Fruit fly (Drosophila melanogaster) whole organism, embryonic: ENCODE results near the gene PIG-U.
A peak's percentile ranks its signal among the peaks of the same experiment; 100 is the strongest.

Experiments
- Blimp-1 ChIP-seq: fragments of 200-800 bp; sonication (Bioruptor generic); optimal IDR thresholded peaks from 3 replicates; lab custom pipeline; 2018; ENCODE audit warnings: missing biosample characterization, missing genetic modification characterization, mild to moderate bottlenecking, moderate library complexity, missing genetic modification reagents
- CG10267 ChIP-seq: fragments of 200-800 bp; sonication (Bioruptor generic); optimal IDR thresholded peaks from 2 replicates; lab custom pipeline; 2018; ENCODE audit warnings: missing biosample characterization, mild to moderate bottlenecking, missing genetic modification characterization, moderate library complexity
- CG11085 ChIP-seq: fragments of 200-800 bp; sonication (Bioruptor generic); IDR thresholded peaks from 2 replicates; pipeline ENCODE4 v1.3.6; 2022; ENCODE audit warnings: missing biosample characterization, missing genetic modification characterization
- CG12071 ChIP-seq: fragments of 200-800 bp; sonication (Bioruptor generic); optimal IDR thresholded peaks from 3 replicates; lab custom pipeline; 2018; ENCODE audit warnings: missing biosample characterization, mild to moderate bottlenecking, missing genetic modification characterization
- CG13424 ChIP-seq: fragments of 200-800 bp; sonication (Bioruptor generic); optimal IDR thresholded peaks from 2 replicates; lab custom pipeline; 2019; ENCODE audit warnings: missing biosample characterization, mild to moderate bottlenecking, missing genetic modification characterization, moderate library complexity
- CG15073 ChIP-seq: fragments of 200-800 bp; sonication (Bioruptor generic); optimal IDR thresholded peaks from 2 replicates; lab custom pipeline; 2016; ENCODE audit warnings: missing biosample characterization, missing genetic modification characterization
- CG15269 ChIP-seq: fragments of 200-800 bp; sonication (Bioruptor generic); optimal IDR thresholded peaks from 2 replicates; lab custom pipeline; 2018; ENCODE audit warnings: missing biosample characterization, mild to moderate bottlenecking, missing genetic modification characterization, moderate library complexity
- CG15479 ChIP-seq: fragments of 200-800 bp; sonication (Bioruptor generic); optimal IDR thresholded peaks from 3 replicates; lab custom pipeline; 2019; ENCODE audit warnings: missing biosample characterization, mild to moderate bottlenecking, missing genetic modification characterization, moderate library complexity
- CG15601 ChIP-seq: fragments of 200-800 bp; sonication (Bioruptor generic); optimal IDR thresholded peaks from 3 replicates; lab custom pipeline; 2019; ENCODE audit warnings: missing biosample characterization, mild to moderate bottlenecking, missing genetic modification characterization, moderate library complexity
- CG16813 ChIP-seq: fragments of 200-800 bp; sonication (Bioruptor generic); IDR thresholded peaks from 3 replicates; pipeline ENCODE4 v1.3.6; 2022; ENCODE audit warnings: missing biosample characterization, missing genetic modification characterization; ENCODE audit not compliant: partially characterized antibody
- CG17385 ChIP-seq: fragments of 200-800 bp; sonication (Bioruptor generic); optimal IDR thresholded peaks from 3 replicates; lab custom pipeline; 2018; ENCODE audit warnings: missing biosample characterization, mild to moderate bottlenecking, missing genetic modification characterization
- CG17829 ChIP-seq: fragments of 200-800 bp; optimal IDR thresholded peaks from 2 replicates; lab custom pipeline; 2019; ENCODE audit warnings: missing biosample characterization, mild to moderate bottlenecking, missing genetic modification characterization, moderate library complexity
- CG2889 ChIP-seq: fragments of 200-800 bp; sonication (Bioruptor generic); IDR thresholded peaks from 3 replicates; pipeline ENCODE4 v1.3.6; 2022; ENCODE audit warnings: missing biosample characterization, missing genetic modification characterization
- CG3163 ChIP-seq: fragments of 200-800 bp; sonication (Bioruptor generic); optimal IDR thresholded peaks from 3 replicates; lab custom pipeline; 2016; ENCODE audit warnings: missing biosample characterization, missing genetic modification characterization
- CG4360 ChIP-seq: fragments of 200-800 bp; sonication (Bioruptor generic); IDR thresholded peaks from 2 replicates; pipeline ENCODE4 v1.3.6; 2022; ENCODE audit warnings: missing biosample characterization, missing genetic modification characterization
- CG4404 ChIP-seq: fragments of 200-800 bp; sonication (Bioruptor generic); IDR thresholded peaks from 2 replicates; pipeline ENCODE4 v1.3.6; 2022; ENCODE audit warnings: missing biosample characterization, missing genetic modification characterization
- CG4854 ChIP-seq: fragments of 200-800 bp; sonication (Bioruptor generic); optimal IDR thresholded peaks from 2 replicates; lab custom pipeline; 2016; ENCODE audit warnings: missing biosample characterization, missing genetic modification characterization, inconsistent platforms
- CG7271 ChIP-seq: fragments of 200-800 bp; sonication (Bioruptor generic); optimal IDR thresholded peaks from 2 replicates; lab custom pipeline; 2018; ENCODE audit warnings: missing biosample characterization, mild to moderate bottlenecking, missing genetic modification characterization, moderate library complexity
- CG9727 ChIP-seq: fragments of 200-800 bp; sonication (Bioruptor generic); optimal IDR thresholded peaks from 3 replicates; lab custom pipeline; 2017; ENCODE audit warnings: missing biosample characterization, mild to moderate bottlenecking, missing genetic modification characterization
- D19A ChIP-seq: fragments of 200-800 bp; optimal IDR thresholded peaks from 3 replicates; lab custom pipeline; 2019; ENCODE audit warnings: missing biosample characterization, mild to moderate bottlenecking, missing genetic modification characterization, moderate library complexity
- Dref ChIP-seq: fragments of 200-800 bp; sonication (Bioruptor generic); IDR thresholded peaks from 2 replicates; pipeline ENCODE4 v1.3.6; 2022; ENCODE audit warnings: missing biosample characterization, missing genetic modification characterization
- Hand ChIP-seq: fragments of 200-800 bp; sonication (Bioruptor generic); optimal IDR thresholded peaks from 2 replicates; lab custom pipeline; 2017; ENCODE audit warnings: mild to moderate bottlenecking, missing biosample characterization, missing genetic modification reagents, missing genetic modification characterization
- Jarid2 ChIP-seq: fragments of 200-800 bp; sonication (Bioruptor generic); optimal IDR thresholded peaks from 3 replicates; lab custom pipeline; 2017; ENCODE audit warnings: mild to moderate bottlenecking, missing biosample characterization, missing genetic modification reagents, missing genetic modification characterization
- Lim3 ChIP-seq: fragments of 200-800 bp; sonication (Bioruptor generic); IDR thresholded peaks from 2 replicates; pipeline ENCODE4 v1.3.6; 2022; ENCODE audit warnings: missing biosample characterization, missing genetic modification characterization
- MBD-R2 ChIP-seq: fragments of 200-800 bp; sonication (Bioruptor generic); IDR thresholded peaks from 2 replicates; pipeline ENCODE4 v1.3.6; 2022; ENCODE audit warnings: missing biosample characterization, missing genetic modification characterization
- Neu2 ChIP-seq: fragments of 200-800 bp; sonication (Bioruptor generic); optimal IDR thresholded peaks from 3 replicates; lab custom pipeline; 2016; ENCODE audit warnings: missing biosample characterization, missing genetic modification characterization, borderline replicate concordance
- Oaz ChIP-seq: fragments of 200-800 bp; sonication (Bioruptor generic); IDR thresholded peaks from 2 replicates; pipeline ENCODE4 v1.3.6; 2022; ENCODE audit warnings: missing biosample characterization, missing genetic modification characterization
- Pdp1 ChIP-seq, 2 experiments: fragments of 200-800 bp; sonication (Bioruptor generic); optimal IDR thresholded peaks; 3 replicates each; lab custom pipeline; 2016; ENCODE audit warnings: missing biosample characterization in 2 of 2, missing genetic modification characterization in 2 of 2, mild to moderate bottlenecking in 1 of 2, moderate library complexity in 1 of 2
- Usf ChIP-seq: fragments of 200-800 bp; sonication (Bioruptor generic); optimal IDR thresholded peaks from 2 replicates; lab custom pipeline; 2017; ENCODE audit warnings: missing genotype, missing biosample characterization, missing genetic modification characterization
- abd-A ChIP-seq: fragments of 200-800 bp; sonication (Bioruptor generic); optimal IDR thresholded peaks from 3 replicates; lab custom pipeline; 2019; ENCODE audit warnings: missing biosample characterization, mild to moderate bottlenecking, missing genetic modification characterization, moderate library complexity
- bsh ChIP-seq, 2 experiments: fragments of 200-800 bp; sonication (Bioruptor generic); optimal IDR thresholded peaks; 2 replicates each; lab custom pipeline; 2017 to 2018; ENCODE audit warnings: mild to moderate bottlenecking in 2 of 2, missing biosample characterization in 2 of 2, missing genetic modification characterization in 2 of 2, moderate library complexity in 1 of 2
- chm ChIP-seq: fragments of 200-800 bp; sonication (Bioruptor generic); IDR thresholded peaks from 2 replicates; pipeline ENCODE4 v1.3.6; 2022; ENCODE audit warnings: missing biosample characterization, missing genetic modification characterization
- chn ChIP-seq: fragments of 200-800 bp; sonication (Bioruptor generic); optimal IDR thresholded peaks from 2 replicates; lab custom pipeline; 2016; ENCODE audit warnings: missing biosample characterization, missing genetic modification characterization
- crol ChIP-seq: fragments of 200-800 bp; sonication (Bioruptor generic); IDR thresholded peaks from 2 replicates; pipeline ENCODE4 v1.3.6; 2022; ENCODE audit warnings: missing biosample characterization, missing genetic modification characterization
- ewg ChIP-seq: fragments of 200-800 bp; sonication (Bioruptor generic); optimal IDR thresholded peaks from 3 replicates; lab custom pipeline; 2017; ENCODE audit warnings: mild to moderate bottlenecking, missing biosample characterization, missing genetic modification reagents, missing genetic modification characterization
- gcm ChIP-seq: fragments of 200-800 bp; sonication (Bioruptor generic); optimal IDR thresholded peaks from 2 replicates; lab custom pipeline; 2019; ENCODE audit warnings: missing biosample characterization, mild to moderate bottlenecking, missing genetic modification characterization, moderate library complexity
- gem ChIP-seq: fragments of 200-800 bp; sonication (Bioruptor generic); optimal IDR thresholded peaks from 2 replicates; lab custom pipeline; 2019; ENCODE audit warnings: missing biosample characterization, mild to moderate bottlenecking, missing genetic modification characterization, moderate library complexity
- kni ChIP-seq: fragments of 200-800 bp; sonication (Bioruptor generic); optimal IDR thresholded peaks from 3 replicates; lab custom pipeline; 2017; ENCODE audit warnings: mild to moderate bottlenecking, missing biosample characterization, missing genetic modification reagents, missing genetic modification characterization
- mirr ChIP-seq: fragments of 200-800 bp; sonication (Bioruptor generic); optimal IDR thresholded peaks from 3 replicates; lab custom pipeline; 2018; ENCODE audit warnings: missing biosample characterization, mild to moderate bottlenecking, missing genetic modification characterization
- onecut ChIP-seq: fragments of 200-800 bp; sonication (Bioruptor generic); IDR thresholded peaks from 2 replicates; pipeline ENCODE4 v1.3.6; 2022; ENCODE audit warnings: missing biosample characterization, missing genetic modification characterization
- pfk ChIP-seq: fragments of 200-800 bp; sonication (Bioruptor generic); optimal IDR thresholded peaks from 2 replicates; lab custom pipeline; 2018; ENCODE audit warnings: missing biosample characterization, mild to moderate bottlenecking, missing genetic modification characterization, moderate library complexity
- prd ChIP-seq, 3 experiments: fragments of >200 bp in 2 of 3; fragments of 200-800 bp in 1 of 3; sonication (Bioruptor generic) in 1 of 3; optimal IDR thresholded peaks in 2 of 3; IDR thresholded peaks in 1 of 3; 2 replicates in 2 of 3; 3 replicates in 1 of 3; pipeline versions ENCODE4 v1.3.6 to Lab custom; 2017 to 2022; ENCODE audit warnings: missing biosample characterization in 1 of 3, missing genetic modification characterization in 1 of 3
- psq ChIP-seq: fragments of 200-800 bp; sonication (Bioruptor generic); optimal IDR thresholded peaks from 2 replicates; lab custom pipeline; 2017; ENCODE audit warnings: missing biosample characterization, missing genetic modification characterization
- pzg ChIP-seq: fragments of 200-800 bp; sonication (Bioruptor generic); optimal IDR thresholded peaks from 3 replicates; lab custom pipeline; 2018; ENCODE audit warnings: missing biosample characterization, mild to moderate bottlenecking, missing genetic modification characterization, moderate library complexity
- sens ChIP-seq: fragments of 200-800 bp; sonication (Bioruptor generic); peaks from one replicate; lab custom pipeline; 2016; ENCODE audit warnings: missing biosample characterization, missing genetic modification characterization
- sima ChIP-seq: fragments of 200-800 bp; sonication (Bioruptor generic); optimal IDR thresholded peaks from 2 replicates; lab custom pipeline; 2016; ENCODE audit warnings: missing biosample characterization, missing genetic modification characterization
- stc ChIP-seq: fragments of 200-800 bp; sonication (Bioruptor generic); IDR thresholded peaks from 2 replicates; pipeline ENCODE4 v1.3.6; 2022; ENCODE audit warnings: missing biosample characterization, missing genetic modification characterization
- vvl ChIP-seq: fragments of 200-800 bp; sonication (Bioruptor generic); IDR thresholded peaks from 2 replicates; pipeline ENCODE4 v1.3.6; 2022; ENCODE audit warnings: missing biosample characterization, missing genetic modification characterization
- yki ChIP-seq: fragments of >200 bp; optimal IDR thresholded peaks from 3 replicates; lab custom pipeline; 2018

Gene PIG-U

dm6 chr2L:8543731-8544359 lies 28.9 kb downstream of the PIG-U start:
- TF ChIP-seq CG15479 (GFP tag; lab: Kevin White, UChicago) (peak; percentile 52), prd (optimal IDR thresholded peaks at IDR 0.05; lab: Kevin White, UChicago) (no peak), prd (GFP tag; IDR thresholded peaks at IDR 0.05; lab: Robert Waterston, UW) (no peak), mirr (GFP tag; lab: Kevin White, UChicago) (no peak), vvl (GFP tag; lab: Robert Waterston, UW) (peak; percentile 12; the same call in 1 of the 2 replicates), gcm (peak; percentile 63), Lim3 (GFP tag; lab: Robert Waterston, UW) (no peak), MBD-R2 (GFP tag; lab: Robert Waterston, UW) (peak; percentile 24; the same call in 1 of the 2 replicates), CG4404 (GFP tag; lab: Robert Waterston, UW) (no peak), crol (peak; percentile 87), pzg (GFP tag; lab: Kevin White, UChicago) (no peak), CG2889 (GFP tag; lab: Robert Waterston, UW) (no peak), pfk (GFP tag; lab: Kevin White, UChicago) (peak; percentile 98), Hand (no peak), CG16813 (GFP tag; lab: Robert Waterston, UW) (no peak), CG7271 (peak; percentile 22), CG15601 (peak; percentile 12), CG10267 (no peak), chm (GFP tag; lab: Robert Waterston, UW) (no peak; the same call in 1 of the 2 replicates), CG4360 (GFP tag; lab: Robert Waterston, UW) (no peak), CG13424 (tag; lab: Kevin White, UChicago) (no peak), sima (GFP tag; lab: Kevin White, UChicago) (no peak), Oaz (GFP tag; lab: Robert Waterston, UW) (no peak), abd-A (tag; lab: Kevin White, UChicago) (peak; percentile 28), CG3163 (peak; percentile 85), CG15269 (tag; lab: Kevin White, UChicago) (no peak), CG15073 (no peak), CG9727 (GFP tag; lab: Kevin White, UChicago) (no peak), Pdp1 (GFP tag; optimal IDR thresholded peaks at IDR 0.05; lab: Kevin White, UChicago) (peak in 1 of 2 experiments; percentile 38), kni (GFP tag; lab: Kevin White, UChicago) (no peak), CG11085 (GFP tag; lab: Robert Waterston, UW) (no peak), sens (GFP tag; lab: Kevin White, UChicago) (peak; percentile 36), D19A (tag; lab: Kevin White, UChicago) (peak; percentile 24), Dref (GFP tag; lab: Robert Waterston, UW) (no peak), CG17385 (GFP tag; lab: Kevin White, UChicago) (peak; percentile 69), stc (GFP tag; lab: Robert Waterston, UW) (peak; percentile 9; the same call in 1 of the 2 replicates), Usf (no peak), CG4854 (GFP tag; lab: Kevin White, UChicago) (peak; percentile 39), CG12071 (no peak), CG17829 (peak; percentile 17), Neu2 (no peak), Jarid2 (no peak), chn (GFP tag; lab: Kevin White, UChicago) (peak; percentile 16), Blimp-1 (GFP tag; lab: Kevin White, UChicago) (peak; percentile 27), onecut (peak; percentile 91), psq (GFP tag; lab: Kevin White, UChicago) (peak; percentile 89), gem (tag; lab: Kevin White, UChicago) (no peak), yki (lab: Kevin White, UChicago) (peak; percentile 94), ewg (peak; percentile 38), bsh (GFP tag; optimal IDR thresholded peaks at IDR 0.05; lab: Kevin White, UChicago) (peak in 1 of 2 experiments; percentile 3)
